Fruit fly (Drosophila melanogaster): Measurements from ENCODE around the gene CG6931.

Gene CG6931

DNA sequence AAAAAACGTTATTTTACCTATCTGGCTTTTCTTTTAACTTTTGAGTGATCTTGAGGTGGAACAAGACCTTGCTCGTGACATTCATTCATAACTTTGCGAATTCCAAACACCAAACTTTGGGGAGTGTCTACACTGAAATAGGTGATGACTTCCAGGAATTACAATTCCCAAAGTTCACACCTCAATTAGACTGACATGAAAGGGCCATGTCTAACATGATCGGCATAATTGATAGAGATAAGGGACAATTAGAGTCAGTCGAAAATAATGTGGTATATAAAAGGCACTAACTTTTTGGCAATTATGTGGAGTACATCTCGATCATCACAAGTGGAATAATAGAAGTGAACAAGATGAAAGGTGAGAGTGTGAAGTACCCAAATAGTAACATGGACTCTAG, 14.7 kb upstream of the CG6931 start, which contains the start of gene CG43896:
Gene CG43896 (plus strand): TSS at position 301 of the 400 bp plus-strand sequence.
- TF ChIP-seq Myc (optimal IDR thresholded peaks at IDR 0.05) (no peak), ttk (optimal IDR thresholded peaks at IDR 0.05) (no peak), psq (optimal IDR thresholded peaks at IDR 0.05) (no peak), insv (optimal IDR thresholded peaks at IDR 0.05) (no peak), Sin3A (optimal IDR thresholded peaks at IDR 0.05) (no peak), h (optimal IDR thresholded peaks at IDR 0.05) (no peak)

DNA sequence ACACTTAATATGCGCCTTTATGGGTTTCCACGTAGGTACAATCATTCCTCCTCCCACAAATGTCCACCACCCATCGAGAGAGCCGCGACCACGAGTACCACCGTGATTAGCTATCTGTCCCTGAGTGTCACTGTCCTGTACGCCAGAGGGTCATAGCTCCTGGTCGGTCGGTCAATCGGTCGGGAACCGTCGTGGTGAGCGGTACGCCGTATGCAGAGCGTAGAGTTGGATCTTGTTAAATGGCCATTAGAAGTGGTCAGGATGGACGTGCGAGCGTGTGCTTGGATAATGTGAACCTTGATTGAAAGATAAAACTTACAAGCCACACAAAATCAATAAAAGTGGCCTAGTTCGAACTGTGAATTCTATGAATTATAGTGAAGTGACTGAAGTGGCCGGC, 5.9 kb upstream of the CG6931 start, which contains the start of gene CG6938:
Gene CG6938 (plus strand): TSS at position 301 of the 400 bp plus-strand sequence.
- no peak for TF ChIP-seq Myc (optimal IDR thresholded peaks at IDR 0.05)
- no peak for TF ChIP-seq ttk (optimal IDR thresholded peaks at IDR 0.05)
- TF ChIP-seq h (optimal IDR thresholded peaks at IDR 0.05), result no peak
- TF ChIP-seq psq (optimal IDR thresholded peaks at IDR 0.05), result no peak

DNA sequence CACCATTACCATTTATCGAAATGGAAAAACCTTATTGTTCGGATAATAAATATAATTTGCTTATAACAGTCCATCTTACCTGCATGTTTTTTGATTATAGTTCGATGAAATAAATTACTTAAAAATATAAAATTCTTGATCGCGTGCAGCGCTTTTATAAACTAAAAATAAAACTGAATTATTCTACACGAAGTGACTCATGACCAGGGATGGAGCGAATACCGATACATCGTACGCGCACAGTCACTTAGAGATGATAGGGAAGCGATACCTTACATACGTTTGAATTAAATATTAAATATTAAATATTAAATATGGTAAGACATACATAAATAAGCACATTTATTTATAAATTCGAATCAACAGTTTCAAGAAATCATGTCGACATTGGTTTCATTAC, 2.4 kb downstream of the CG6931 start, which contains the start of gene viaf:
Gene viaf (minus strand): TSS at position 220 of the 400 bp plus-strand sequence.
- TF ChIP-seq Myc (optimal IDR thresholded peaks at IDR 0.05), result no peak
- no peak for TF ChIP-seq insv (optimal IDR thresholded peaks at IDR 0.05)
- no peak for TF ChIP-seq h (optimal IDR thresholded peaks at IDR 0.05)
- TF ChIP-seq ttk (optimal IDR thresholded peaks at IDR 0.05), result no peak
- no peak for TF ChIP-seq psq (optimal IDR thresholded peaks at IDR 0.05)
- TF ChIP-seq Sin3A (optimal IDR thresholded peaks at IDR 0.05), result no peak

DNA sequence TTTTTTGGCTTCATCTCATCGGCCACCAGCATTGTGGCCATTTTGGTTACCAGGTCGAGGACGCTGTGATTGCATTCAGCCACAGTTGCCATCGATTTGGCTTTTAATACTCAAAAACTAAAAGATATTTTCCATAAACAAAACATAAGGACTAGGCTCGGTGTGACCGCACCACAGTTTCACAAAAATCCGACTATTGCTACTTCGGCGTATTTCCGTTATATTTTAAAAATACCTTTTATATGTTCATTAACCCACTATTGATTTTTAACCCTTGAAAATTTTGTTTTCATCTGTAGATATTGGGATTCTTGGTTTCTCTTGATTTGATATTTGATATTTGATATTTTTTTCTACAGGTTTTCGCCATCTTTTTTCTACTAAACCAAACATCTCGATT, 7.4 kb downstream of the CG6931 start, which contains the start of gene Grip163:
Gene Grip163 (minus strand): TSS at position 180 of the 400 bp plus-strand sequence.
- TF ChIP-seq Myc (optimal IDR thresholded peaks at IDR 0.05), result no peak
- TF ChIP-seq psq (optimal IDR thresholded peaks at IDR 0.05), result no peak
- no peak for TF ChIP-seq h (optimal IDR thresholded peaks at IDR 0.05)
- no peak for TF ChIP-seq Sin3A (optimal IDR thresholded peaks at IDR 0.05)
- no peak for TF ChIP-seq insv (optimal IDR thresholded peaks at IDR 0.05)
- no peak for TF ChIP-seq ttk (optimal IDR thresholded peaks at IDR 0.05)

DNA sequence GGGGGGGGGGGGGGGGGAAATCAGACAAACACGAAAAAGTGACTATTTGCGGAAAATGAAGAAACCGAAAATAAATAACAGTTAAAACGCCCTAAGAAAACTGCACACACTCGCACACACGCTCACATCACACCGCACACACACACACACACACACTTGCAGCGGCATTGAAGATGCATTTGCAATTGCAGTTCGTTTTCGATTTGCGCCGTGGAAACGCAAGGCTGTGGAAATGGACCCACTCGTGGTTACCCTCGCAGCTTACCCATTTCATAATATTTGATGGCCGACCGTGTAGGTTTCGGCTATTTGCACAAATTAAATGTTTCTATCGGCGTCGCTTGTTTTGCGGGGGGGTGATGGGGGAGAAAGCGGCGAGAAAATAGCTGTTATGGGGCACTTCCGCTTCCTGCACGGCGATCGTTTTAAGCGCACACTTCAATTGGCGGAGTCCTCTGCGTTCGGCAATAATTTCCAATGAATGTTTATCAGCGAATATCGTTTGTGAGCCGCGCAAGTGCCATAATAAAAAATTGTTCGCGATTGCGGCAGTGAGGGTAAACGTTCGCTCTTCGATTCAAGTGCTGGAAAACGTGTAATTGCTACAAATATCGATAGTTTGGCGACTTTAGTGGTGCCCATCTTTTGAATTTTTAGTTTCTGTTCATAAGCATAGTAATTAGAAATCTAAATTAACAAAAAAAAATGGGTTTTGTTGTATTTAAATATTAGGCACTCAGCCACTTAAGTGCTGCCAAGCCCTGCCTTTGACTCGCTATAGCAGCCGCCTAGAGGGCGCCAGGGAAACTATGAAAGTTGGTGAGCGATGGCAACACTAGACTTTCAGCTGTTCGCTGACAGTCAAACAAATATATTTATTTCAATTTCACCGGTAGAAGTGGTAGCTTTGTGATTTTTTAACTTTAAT, 12.0 kb downstream of the CG6931 start, which contains the start of the genes Pop2 and CG6928:
Gene Pop2 (minus strand): TSS at position 595 of the 928 bp plus-strand sequence.
Gene CG6928 (plus strand): TSS at position 835 of the 928 bp plus-strand sequence.
- TF ChIP-seq ttk (optimal IDR thresholded peaks at IDR 0.05) (no peak), insv (optimal IDR thresholded peaks at IDR 0.05) (no peak), Myc (optimal IDR thresholded peaks at IDR 0.05) (no peak), psq (optimal IDR thresholded peaks at IDR 0.05) (no peak), h (optimal IDR thresholded peaks at IDR 0.05) (no peak), Sin3A (optimal IDR thresholded peaks at IDR 0.05) (no peak)

DNA sequence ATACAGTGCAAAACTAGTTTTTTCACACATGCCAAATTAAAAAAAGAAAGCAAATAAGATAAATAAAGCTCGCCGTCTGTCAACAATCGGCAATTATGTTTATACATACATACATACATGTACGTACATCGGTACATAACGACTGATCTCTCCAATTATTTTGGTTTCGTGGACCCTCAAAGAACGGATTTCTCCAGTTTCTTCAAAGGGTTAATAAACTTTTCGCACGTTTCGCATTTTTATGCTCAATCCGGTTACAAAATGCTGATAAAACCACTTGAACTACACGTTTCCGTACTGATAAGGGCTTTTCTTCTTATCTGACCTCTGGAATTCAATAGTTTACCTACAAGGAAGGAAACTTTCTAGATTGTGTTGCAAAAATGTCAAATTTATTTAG, 12.9 kb downstream of the CG6931 start:
- TF ChIP-seq insv (optimal IDR thresholded peaks at IDR 0.05), result no peak
- TF ChIP-seq ttk (optimal IDR thresholded peaks at IDR 0.05), result no peak
- no peak for TF ChIP-seq Sin3A (optimal IDR thresholded peaks at IDR 0.05)
- TF ChIP-seq Myc (optimal IDR thresholded peaks at IDR 0.05), result no peak
- no peak for TF ChIP-seq psq (optimal IDR thresholded peaks at IDR 0.05)
- no peak for TF ChIP-seq h (optimal IDR thresholded peaks at IDR 0.05)

DNA sequence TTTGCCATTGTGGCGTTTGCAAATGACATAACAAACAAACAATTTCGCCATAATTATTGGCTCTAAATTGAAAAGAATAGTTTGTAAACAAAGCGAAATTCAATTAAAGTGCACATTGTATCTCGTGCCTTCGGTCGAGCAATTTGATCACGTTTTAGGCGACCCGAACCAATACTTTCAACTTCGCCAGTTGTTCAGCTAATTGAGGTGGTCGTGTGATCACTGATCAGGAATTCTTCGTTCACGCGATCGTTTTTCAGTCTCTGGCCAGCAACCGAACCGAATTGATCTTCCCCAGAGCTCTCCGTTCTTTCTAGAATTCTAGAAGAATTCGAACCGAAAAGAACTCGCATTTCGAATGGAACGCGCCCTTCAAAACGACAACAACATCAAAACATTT, 13.6 kb downstream of the CG6931 start:
- TF ChIP-seq insv (optimal IDR thresholded peaks at IDR 0.05) (no peak), psq (optimal IDR thresholded peaks at IDR 0.05) (no peak), ttk (optimal IDR thresholded peaks at IDR 0.05) (no peak), Sin3A (optimal IDR thresholded peaks at IDR 0.05) (no peak), h (optimal IDR thresholded peaks at IDR 0.05) (no peak)

DNA sequence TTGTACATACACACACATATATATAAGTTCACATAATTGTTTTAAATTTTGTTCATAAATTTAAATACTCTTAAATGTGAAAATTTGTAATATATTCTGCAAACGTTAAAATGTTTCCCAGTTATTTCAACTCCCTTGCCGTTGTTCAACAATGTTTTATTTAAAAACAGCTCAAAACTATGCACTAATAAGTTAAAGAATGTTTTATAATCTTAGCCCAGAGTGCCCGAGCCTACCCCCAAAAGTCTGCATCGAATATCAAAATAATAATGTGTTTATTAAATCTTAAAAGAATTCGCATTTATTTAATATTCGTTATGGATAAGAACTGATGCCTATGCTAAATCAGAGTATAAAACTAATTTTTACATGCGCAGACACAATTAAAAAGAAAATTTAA, 17.4 kb downstream of the CG6931 start:
- TF ChIP-seq Sin3A (optimal IDR thresholded peaks at IDR 0.05), result no peak
- TF ChIP-seq h (optimal IDR thresholded peaks at IDR 0.05), result no peak
- no peak for TF ChIP-seq Myc (optimal IDR thresholded peaks at IDR 0.05)
- TF ChIP-seq ttk (optimal IDR thresholded peaks at IDR 0.05), result no peak
- TF ChIP-seq insv (optimal IDR thresholded peaks at IDR 0.05), result no peak
- no peak for TF ChIP-seq psq (optimal IDR thresholded peaks at IDR 0.05)

DNA sequence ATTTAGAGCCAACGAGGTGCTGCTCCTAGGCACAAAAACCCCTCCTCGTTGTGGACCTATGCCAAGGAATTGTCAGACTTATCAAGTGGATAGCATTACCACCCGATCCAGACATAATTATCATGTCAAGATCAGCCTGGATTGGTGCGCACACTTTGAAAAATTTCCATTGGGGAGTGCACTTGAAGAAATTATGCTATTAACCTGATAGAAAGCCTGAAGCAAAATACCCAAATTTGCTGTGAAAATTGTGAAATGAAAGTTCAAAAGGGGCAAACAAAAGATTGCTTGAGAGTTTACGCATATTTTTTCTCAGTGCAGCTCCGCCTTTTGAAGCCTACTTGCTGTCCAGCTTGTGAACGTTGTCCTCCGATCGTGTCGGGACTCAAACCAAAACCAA, 23.2 kb downstream of the CG6931 start:
- TF ChIP-seq Sin3A (optimal IDR thresholded peaks at IDR 0.05) (no peak), ttk (optimal IDR thresholded peaks at IDR 0.05) (no peak), insv (optimal IDR thresholded peaks at IDR 0.05) (no peak), Myc (optimal IDR thresholded peaks at IDR 0.05) (no peak), psq (optimal IDR thresholded peaks at IDR 0.05) (no peak), h (optimal IDR thresholded peaks at IDR 0.05) (no peak)

DNA sequence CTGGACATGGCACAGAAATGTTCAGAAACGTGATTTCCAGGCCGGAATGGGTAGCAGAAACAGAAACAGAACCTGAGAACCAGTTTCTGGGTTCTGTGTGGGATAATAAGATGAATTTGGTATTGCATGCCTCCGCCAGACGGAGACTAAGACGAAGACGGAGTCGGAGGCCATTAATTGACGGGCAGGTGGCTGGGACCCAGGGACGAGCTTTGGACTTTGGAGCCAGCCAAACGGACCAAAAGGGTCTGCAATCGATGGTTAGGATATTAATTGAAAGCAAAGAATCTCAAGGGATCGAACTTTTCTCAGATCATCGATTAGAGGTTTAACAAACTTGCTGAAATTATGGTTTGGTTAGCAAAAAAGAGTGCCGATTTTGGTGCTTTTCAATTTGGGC, 23.7 kb downstream of the CG6931 start:
- TF ChIP-seq Sin3A (optimal IDR thresholded peaks at IDR 0.05) (no peak), psq (optimal IDR thresholded peaks at IDR 0.05) (no peak), insv (optimal IDR thresholded peaks at IDR 0.05) (no peak), Myc (optimal IDR thresholded peaks at IDR 0.05) (no peak), ttk (optimal IDR thresholded peaks at IDR 0.05) (no peak), h (optimal IDR thresholded peaks at IDR 0.05) (no peak)

DNA sequence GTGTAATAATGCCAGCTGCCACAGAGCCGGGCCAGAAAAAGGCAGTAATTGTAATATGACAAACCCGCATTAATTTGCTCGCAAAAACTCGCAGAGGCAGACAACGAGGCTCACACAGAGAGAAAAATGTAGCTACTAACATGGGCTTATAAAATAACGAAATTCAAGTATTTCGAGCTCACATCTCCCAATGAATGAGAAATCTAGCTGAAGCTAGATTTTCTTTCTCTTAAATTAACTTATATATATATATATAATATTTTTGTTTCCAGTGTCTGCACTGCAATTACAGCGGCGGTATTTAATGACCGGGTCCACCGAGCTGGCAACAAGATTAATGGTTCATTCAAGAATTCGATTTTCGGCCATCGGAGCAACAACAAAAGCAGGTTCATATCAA, 25.6 kb downstream of the CG6931 start:
- no peak for TF ChIP-seq ttk (optimal IDR thresholded peaks at IDR 0.05)
- TF ChIP-seq Myc (optimal IDR thresholded peaks at IDR 0.05), result no peak
- TF ChIP-seq Sin3A (optimal IDR thresholded peaks at IDR 0.05), result no peak

DNA sequence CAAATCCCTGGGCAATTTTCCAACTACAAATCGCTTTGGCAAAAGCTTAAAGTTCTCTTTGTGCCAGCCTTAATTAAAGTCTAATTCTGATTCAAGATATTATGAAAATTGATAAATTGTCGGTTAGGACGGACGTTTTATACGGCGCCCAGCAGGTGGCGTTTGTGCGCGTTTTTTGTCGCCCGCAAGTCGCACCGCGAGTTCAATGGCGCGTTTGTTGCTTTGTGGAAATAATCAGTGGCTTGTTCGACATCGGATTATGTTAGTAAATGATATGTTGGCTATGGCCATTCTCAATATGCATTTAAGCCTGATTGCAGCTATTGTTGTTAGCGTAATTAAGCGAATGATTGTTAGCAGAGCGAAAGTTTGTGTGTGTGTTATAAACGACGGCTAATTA, 31.4 kb downstream of the CG6931 start:
- TF ChIP-seq Myc (optimal IDR thresholded peaks at IDR 0.05) (no peak), psq (optimal IDR thresholded peaks at IDR 0.05) (no peak), ttk (optimal IDR thresholded peaks at IDR 0.05) (no peak), Sin3A (optimal IDR thresholded peaks at IDR 0.05) (no peak), insv (optimal IDR thresholded peaks at IDR 0.05) (no peak), h (optimal IDR thresholded peaks at IDR 0.05) (no peak)
